Fruit fly (Drosophila melanogaster) whole organism, embryonic: ENCODE data around the gene CG14135.

Source experiments
- CG10274 ChIP-seq: fragments of 200-800 bp; sonication (Bioruptor generic); optimal IDR thresholded peaks from 3 replicates; lab custom pipeline; 2017; ENCODE audit warnings: missing biosample characterization, mild to moderate bottlenecking, missing genetic modification characterization
- CG11456 ChIP-seq: fragments of 200-800 bp; sonication (Bioruptor generic); IDR thresholded peaks from 3 replicates; pipeline ENCODE4 v1.3.6; 2022; ENCODE audit warnings: missing biosample characterization, missing genetic modification characterization
- CG11723 ChIP-seq: fragments of 200-800 bp; sonication (Bioruptor generic); optimal IDR thresholded peaks from 2 replicates; lab custom pipeline; 2017; ENCODE audit warnings: missing biosample characterization, mild to moderate bottlenecking, missing genetic modification characterization
- CG13624 ChIP-seq: fragments of 200-800 bp; sonication (Bioruptor generic); optimal IDR thresholded peaks from 2 replicates; lab custom pipeline; 2016; ENCODE audit warnings: missing biosample characterization, missing genetic modification characterization
- CG15073 ChIP-seq: fragments of 200-800 bp; sonication (Bioruptor generic); optimal IDR thresholded peaks from 2 replicates; lab custom pipeline; 2016; ENCODE audit warnings: missing biosample characterization, missing genetic modification characterization
- CG15696 ChIP-seq: fragments of 200-800 bp; sonication (Bioruptor generic); optimal IDR thresholded peaks from 2 replicates; lab custom pipeline; 2019; ENCODE audit warnings: missing biosample characterization, mild to moderate bottlenecking, missing genetic modification characterization, moderate library complexity
- CG1602 ChIP-seq: fragments of 200-800 bp; sonication (Bioruptor generic); optimal IDR thresholded peaks from 3 replicates; lab custom pipeline; 2016; ENCODE audit warnings: missing biosample characterization, missing genetic modification characterization
- CG1647 ChIP-seq: fragments of 200-800 bp; sonication (Bioruptor generic); optimal IDR thresholded peaks from 3 replicates; lab custom pipeline; 2016; ENCODE audit warnings: missing biosample characterization, missing genetic modification characterization
- CG31224 ChIP-seq: fragments of 200-800 bp; sonication (Bioruptor generic); IDR thresholded peaks from 2 replicates; pipeline ENCODE4 v1.3.6; 2022; ENCODE audit warnings: missing biosample characterization, missing genetic modification characterization
- CG32532 ChIP-seq: fragments of 200-800 bp; sonication (Bioruptor generic); IDR thresholded peaks from 2 replicates; pipeline ENCODE4 v1.3.6; 2022; ENCODE audit warnings: missing biosample characterization, missing genetic modification characterization
- CG3726 ChIP-seq: fragments of 200-800 bp; sonication (Bioruptor generic); IDR thresholded peaks from 3 replicates; pipeline ENCODE4, ENCODE4 v1.3.6; 2022; ENCODE audit warnings: missing biosample characterization, missing genetic modification characterization
- CG4854 ChIP-seq: fragments of 200-800 bp; sonication (Bioruptor generic); optimal IDR thresholded peaks from 2 replicates; lab custom pipeline; 2016; ENCODE audit warnings: missing biosample characterization, missing genetic modification characterization, inconsistent platforms
- CG5245 ChIP-seq: fragments of 200-800 bp; sonication (Bioruptor generic); optimal IDR thresholded peaks from 3 replicates; lab custom pipeline; 2016; ENCODE audit warnings: missing biosample characterization, missing genetic modification characterization
- CG7839 ChIP-seq: fragments of 200-800 bp; sonication (Bioruptor generic); optimal IDR thresholded peaks from 3 replicates; lab custom pipeline; 2018; ENCODE audit warnings: missing biosample characterization, mild to moderate bottlenecking, missing genetic modification characterization, moderate library complexity
- CG8478 ChIP-seq: fragments of >200 bp; optimal IDR thresholded peaks from 2 replicates; lab custom pipeline; 2018
- Dad ChIP-seq: fragments of 200-800 bp; sonication (Bioruptor generic); optimal IDR thresholded peaks from 3 replicates; lab custom pipeline; 2016; ENCODE audit warnings: missing biosample characterization, missing genetic modification characterization
- Doc2 ChIP-seq: fragments of 200-800 bp; sonication (Bioruptor generic); IDR thresholded peaks from 2 replicates; pipeline ENCODE4 v1.3.6; 2022; ENCODE audit warnings: missing biosample characterization, missing genetic modification characterization
- HHEX ChIP-seq: fragments of 200-800 bp; sonication (Bioruptor generic); optimal IDR thresholded peaks from 3 replicates; lab custom pipeline; 2017; ENCODE audit warnings: missing biosample characterization, mild to moderate bottlenecking, missing genetic modification characterization, missing genetic modification reagents
- Hey ChIP-seq: fragments of 200-800 bp; sonication (Bioruptor generic); optimal IDR thresholded peaks from 3 replicates; lab custom pipeline; 2018; ENCODE audit warnings: missing biosample characterization, mild to moderate bottlenecking, missing genetic modification characterization
- Hsf ChIP-seq: fragments of 200-800 bp; sonication (Bioruptor generic); optimal IDR thresholded peaks from 3 replicates; lab custom pipeline; 2016; ENCODE audit warnings: missing biosample characterization, missing genetic modification characterization
- Lpt ChIP-seq: fragments of >200 bp; optimal IDR thresholded peaks from 2 replicates; lab custom pipeline; 2018; ENCODE audit warnings: missing biosample characterization, missing genetic modification characterization
- MTF-1 ChIP-seq: fragments of 200-800 bp; sonication (Bioruptor generic); optimal IDR thresholded peaks from 2 replicates; lab custom pipeline; 2018; ENCODE audit warnings: missing biosample characterization, mild to moderate bottlenecking, missing genetic modification characterization, borderline replicate concordance
- Max ChIP-seq: fragments of 200-800 bp; sonication (Bioruptor generic); optimal IDR thresholded peaks from 2 replicates; lab custom pipeline; 2016; ENCODE audit warnings: missing biosample characterization, mild to moderate bottlenecking, missing genetic modification characterization
- Meics ChIP-seq: fragments of 200-800 bp; sonication (Bioruptor generic); optimal IDR thresholded peaks from 2 replicates; lab custom pipeline; 2017; ENCODE audit warnings: missing biosample characterization, mild to moderate bottlenecking, missing genetic modification characterization
- Nf-YA ChIP-seq: fragments of 200-800 bp; sonication (Bioruptor generic); IDR thresholded peaks from 2 replicates; pipeline ENCODE4 v1.3.6; 2022; ENCODE audit warnings: missing biosample characterization, missing genetic modification characterization
- Opbp ChIP-seq: fragments of 200-800 bp; sonication (Bioruptor generic); IDR thresholded peaks from 3 replicates; pipeline ENCODE4 v1.3.6; 2022; ENCODE audit warnings: missing biosample characterization, missing genetic modification characterization; ENCODE audit not compliant: partially characterized antibody
- Sox102F ChIP-seq: fragments of 200-800 bp; sonication (Bioruptor generic); optimal IDR thresholded peaks from 2 replicates; lab custom pipeline; 2018; ENCODE audit warnings: missing biosample characterization, mild to moderate bottlenecking, missing genetic modification characterization, moderate library complexity
- Ssrp ChIP-seq: fragments of 200-800 bp; sonication (Bioruptor generic); optimal IDR thresholded peaks from 2 replicates; lab custom pipeline; 2018; ENCODE audit warnings: missing biosample characterization, mild to moderate bottlenecking, missing genetic modification characterization, moderate library complexity
- Taf1 ChIP-seq: fragments of 200-800 bp; sonication (Bioruptor generic); IDR thresholded peaks from 2 replicates; pipeline ENCODE4 v1.3.6; 2022; ENCODE audit warnings: missing biosample characterization, missing genetic modification characterization
- ac ChIP-seq: fragments of 200-800 bp; sonication (Bioruptor generic); optimal IDR thresholded peaks from 3 replicates; lab custom pipeline; 2017; ENCODE audit warnings: missing biosample characterization, mild to moderate bottlenecking, missing genetic modification characterization
- btn ChIP-seq: fragments of 200-800 bp; sonication (Bioruptor generic); optimal IDR thresholded peaks from 2 replicates; lab custom pipeline; 2016; ENCODE audit warnings: missing biosample characterization, missing genetic modification characterization
- caup ChIP-seq: fragments of 200-800 bp; sonication (Bioruptor generic); optimal IDR thresholded peaks from 3 replicates; lab custom pipeline; 2017; ENCODE audit warnings: missing biosample characterization, mild to moderate bottlenecking, missing genetic modification characterization, moderate library complexity; ENCODE audit not compliant: severe bottlenecking
- ci ChIP-seq: fragments of 200-800 bp; sonication (Bioruptor generic); IDR thresholded peaks from 3 replicates; pipeline ENCODE4 v1.3.6; 2022; ENCODE audit warnings: missing biosample characterization, missing genetic modification characterization
- corto ChIP-seq: fragments of 200-800 bp; sonication (Bioruptor generic); optimal IDR thresholded peaks from 2 replicates; lab custom pipeline; 2016; ENCODE audit warnings: missing biosample characterization, mild to moderate bottlenecking, missing genetic modification characterization, moderate library complexity
- crc ChIP-seq: fragments of 200-800 bp; sonication (Bioruptor generic); optimal IDR thresholded peaks from 2 replicates; lab custom pipeline; 2016; ENCODE audit warnings: missing biosample characterization, missing genetic modification characterization
- inv ChIP-seq: fragments of 200-800 bp; sonication (Bioruptor generic); IDR thresholded peaks from 2 replicates; pipeline ENCODE4 v1.3.6; 2022; ENCODE audit warnings: missing biosample characterization, missing genetic modification characterization; ENCODE audit not compliant: partially characterized antibody
- lola ChIP-seq, 3 experiments: fragments of >200 bp in 2 of 3; fragments of 200-800 bp in 1 of 3; sonication (Bioruptor generic) in 1 of 3; optimal IDR thresholded peaks; 2 replicates each; lab custom pipeline; 2017 to 2019; ENCODE audit warnings: missing biosample characterization in 3 of 3, missing genetic modification characterization in 3 of 3, mild to moderate bottlenecking in 1 of 3, moderate library complexity in 1 of 3
- nerfin-1 ChIP-seq: fragments of 200-800 bp; sonication (Bioruptor generic); optimal IDR thresholded peaks from 3 replicates; lab custom pipeline; 2019; ENCODE audit warnings: missing biosample characterization, mild to moderate bottlenecking, missing genetic modification characterization, moderate library complexity
- pan ChIP-seq, 4 experiments: fragments of >200 bp in 3 of 4; fragments of 200-800 bp in 1 of 4; sonication (Bioruptor generic) in 1 of 4; optimal IDR thresholded peaks in 3 of 4; IDR thresholded peaks in 1 of 4; 2 replicates each; pipeline versions ENCODE4 v1.3.6 to Lab custom; 2017 to 2022; ENCODE audit warnings: missing biosample characterization in 2 of 4, missing genetic modification characterization in 2 of 4, mixed read lengths in 1 of 4
- pfk ChIP-seq: fragments of 200-800 bp; sonication (Bioruptor generic); optimal IDR thresholded peaks from 2 replicates; lab custom pipeline; 2018; ENCODE audit warnings: missing biosample characterization, mild to moderate bottlenecking, missing genetic modification characterization, moderate library complexity
- prd ChIP-seq, 3 experiments: fragments of >200 bp in 2 of 3; fragments of 200-800 bp in 1 of 3; sonication (Bioruptor generic) in 1 of 3; optimal IDR thresholded peaks in 2 of 3; IDR thresholded peaks in 1 of 3; 2 replicates in 2 of 3; 3 replicates in 1 of 3; pipeline versions ENCODE4 v1.3.6 to Lab custom; 2017 to 2022; ENCODE audit warnings: missing biosample characterization in 1 of 3, missing genetic modification characterization in 1 of 3
- pros ChIP-seq: fragments of 200-800 bp; sonication (Bioruptor generic); optimal IDR thresholded peaks from 3 replicates; lab custom pipeline; 2019; ENCODE audit warnings: missing biosample characterization, mild to moderate bottlenecking, missing genetic modification characterization, moderate library complexity
- rib ChIP-seq: fragments of 200-800 bp; sonication (Bioruptor generic); IDR thresholded peaks from 2 replicates; pipeline ENCODE4 v1.3.6; 2022; ENCODE audit warnings: missing biosample characterization, missing genetic modification characterization
- sc ChIP-seq, 3 experiments: fragments of >200 bp in 2 of 3; fragments of 200-800 bp in 1 of 3; sonication (Bioruptor generic) in 1 of 3; optimal IDR thresholded peaks; 2 replicates in 2 of 3; 3 replicates in 1 of 3; lab custom pipeline; 2017; ENCODE audit warnings: mild to moderate bottlenecking in 1 of 3, missing biosample characterization in 1 of 3, missing genetic modification characterization in 1 of 3, missing genetic modification reagents in 1 of 3
- tup ChIP-seq: fragments of 200-800 bp; sonication (Bioruptor generic); optimal IDR thresholded peaks from 2 replicates; lab custom pipeline; 2016; ENCODE audit warnings: missing biosample characterization, mild to moderate bottlenecking, missing genetic modification characterization, moderate library complexity
- vvl ChIP-seq: fragments of 200-800 bp; sonication (Bioruptor generic); IDR thresholded peaks from 2 replicates; pipeline ENCODE4 v1.3.6; 2022; ENCODE audit warnings: missing biosample characterization, missing genetic modification characterization

The CG14135 gene

dm6 chr3L:11696294-11697116 lies 5.1 kb downstream of the CG14135 start, which contains the start of gene Dph1 (continued):
- TF ChIP-seq CG11723 (GFP tag; lab: Kevin White, UChicago) (peak; percentile 78), btn (GFP tag; lab: Kevin White, UChicago) (peak; percentile 88), tup (GFP tag; lab: Kevin White, UChicago) (peak; percentile 47), CG15073 (GFP tag; lab: Kevin White, UChicago) (no peak), pan (optimal IDR thresholded peaks at IDR 0.05; lab: Kevin White, UChicago) (no peak), pan (GFP tag; optimal IDR thresholded peaks at IDR 0.05 in 1 of 2, IDR thresholded peaks at IDR 0.05 in 1 of 2) (peak in 1 of 2 experiments; percentile 90), inv (GFP tag; lab: Robert Waterston, UW) (peak; percentile 31; the same call in 1 of the 2 replicates), CG3726 (GFP tag; lab: Robert Waterston, UW) (0 out of 3 replicates have a peak, but pooled peaks have one; percentile 81), crc (GFP tag; lab: Kevin White, UChicago) (peak; percentile 90), ac (GFP tag; lab: Kevin White, UChicago) (peak; percentile 48), Max (GFP tag; lab: Kevin White, UChicago) (peak; percentile 46), HHEX (GFP tag; lab: Kevin White, UChicago) (peak; percentile 72), Taf1 (GFP tag; lab: Robert Waterston, UW) (peak; percentile 68), CG8478 (lab: Kevin White, UChicago) (no peak), Opbp (GFP tag; lab: Robert Waterston, UW) (peak; percentile 46; the same call in 1 of the 3 replicates), CG32532 (peak; percentile 90), CG1647 (GFP tag; lab: Kevin White, UChicago) (peak; percentile 42), nerfin-1 (peak; percentile 71), CG10274 (GFP tag; lab: Kevin White, UChicago) (peak; percentile 40), CG31224 (GFP tag; lab: Robert Waterston, UW) (peak; percentile 82; the same call in 1 of the 2 replicates), CG7839 (peak; percentile 88), Hey (tag; lab: Kevin White, UChicago) (peak; percentile 9), CG4854 (peak; percentile 32), ci (GFP tag; lab: Robert Waterston, UW) (peak; percentile 95), rib (GFP tag; lab: Robert Waterston, UW) (peak; percentile 50; the same call in 1 of the 2 replicates), sc (optimal IDR thresholded peaks at IDR 0.05; lab: Kevin White, UChicago) (no peak), sc (GFP tag; optimal IDR thresholded peaks at IDR 0.05; lab: Kevin White, UChicago) (peak; percentile 52), Doc2 (no peak), Hsf (GFP tag; lab: Kevin White, UChicago) (peak; percentile 76), corto (peak; percentile 43), Meics (GFP tag; lab: Kevin White, UChicago) (peak; percentile 88), CG13624 (GFP tag; lab: Kevin White, UChicago) (peak; percentile 85), CG11456 (GFP tag; lab: Robert Waterston, UW) (no peak; the same call in 1 of the 3 replicates), lola (GFP tag; optimal IDR thresholded peaks at IDR 0.05; lab: Kevin White, UChicago) (peak in 1 of 3 experiments; percentile 84), vvl (GFP tag; lab: Robert Waterston, UW) (peak; percentile 85), CG15696 (tag; lab: Kevin White, UChicago) (peak; percentile 50), Nf-YA (GFP tag; lab: Robert Waterston, UW) (peak; percentile 61), pros (GFP tag; lab: Kevin White, UChicago) (no peak), pfk (GFP tag; lab: Kevin White, UChicago) (peak; percentile 55), Lpt (GFP tag; lab: Kevin White, UChicago) (no peak), CG1602 (GFP tag; lab: Kevin White, UChicago) (peak; percentile 39), MTF-1 (GFP tag; lab: Kevin White, UChicago) (peak; percentile 54), CG5245 (GFP tag; lab: Kevin White, UChicago) (peak; percentile 55), prd (optimal IDR thresholded peaks at IDR 0.05; lab: Kevin White, UChicago) (no peak), prd (GFP tag; IDR thresholded peaks at IDR 0.05; lab: Robert Waterston, UW) (peak; percentile 84), Sox102F (GFP tag; lab: Kevin White, UChicago) (peak; percentile 87), Ssrp (tag; lab: Kevin White, UChicago) (peak; percentile 85), caup (GFP tag; lab: Kevin White, UChicago) (peak; percentile 87), Dad (GFP tag; lab: Kevin White, UChicago) (peak; percentile 66)
